Fruit fly (Drosophila melanogaster) whole organism, embryonic: ENCODE measurements around the gene CG17786.
A peak's percentile ranks its signal among the peaks of the same experiment; 100 is the strongest.

Experiments used
- ATbp ChIP-seq: fragments of 200-800 bp; sonication (Bioruptor generic); optimal IDR thresholded peaks from 2 replicates; lab custom pipeline; 2017; ENCODE audit warnings: missing biosample characterization, mild to moderate bottlenecking, missing genetic modification characterization, missing genetic modification reagents
- B-H2 ChIP-seq: fragments of 200-800 bp; sonication (Bioruptor generic); optimal IDR thresholded peaks from 2 replicates; lab custom pipeline; 2018; ENCODE audit warnings: missing biosample characterization, mild to moderate bottlenecking, missing genetic modification characterization
- Bdp1 ChIP-seq: fragments of 200-800 bp; sonication (Bioruptor generic); optimal IDR thresholded peaks from 3 replicates; lab custom pipeline; 2016; ENCODE audit warnings: missing biosample characterization, missing genetic modification characterization
- C15 ChIP-seq: fragments of 200-800 bp; sonication (Bioruptor generic); IDR thresholded peaks from 3 replicates; pipeline ENCODE4 v1.3.6; 2022; ENCODE audit warnings: missing biosample characterization, missing genetic modification characterization
- CG10147 ChIP-seq: fragments of 200-800 bp; sonication (Bioruptor generic); optimal IDR thresholded peaks from 2 replicates; lab custom pipeline; 2019; ENCODE audit warnings: missing biosample characterization, mild to moderate bottlenecking, missing genetic modification characterization, moderate library complexity
- CG10209 ChIP-seq: fragments of 200-800 bp; sonication (Bioruptor generic); optimal IDR thresholded peaks from 3 replicates; lab custom pipeline; 2017; ENCODE audit warnings: missing biosample characterization, mild to moderate bottlenecking, missing genetic modification characterization, missing genetic modification reagents
- CG10431 ChIP-seq: fragments of 200-800 bp; sonication (Bioruptor generic); optimal IDR thresholded peaks from 3 replicates; lab custom pipeline; 2018; ENCODE audit warnings: missing biosample characterization, mild to moderate bottlenecking, missing genetic modification characterization
- CG10462 ChIP-seq: fragments of 200-800 bp; sonication (Bioruptor generic); optimal IDR thresholded peaks from 2 replicates; lab custom pipeline; 2016; ENCODE audit warnings: missing biosample characterization, missing genetic modification characterization
- CG11247 ChIP-seq: fragments of 200-800 bp; sonication (Bioruptor generic); IDR thresholded peaks from 2 replicates; pipeline ENCODE4 v1.3.6; 2022; ENCODE audit warnings: missing biosample characterization, missing genetic modification characterization
- CG12299 ChIP-seq: fragments of 200-800 bp; sonication (Bioruptor generic); optimal IDR thresholded peaks from 2 replicates; lab custom pipeline; 2018; ENCODE audit warnings: missing biosample characterization, mild to moderate bottlenecking, missing genetic modification characterization
- CG1233 ChIP-seq: fragments of 200-800 bp; sonication (Bioruptor generic); optimal IDR thresholded peaks from 4 replicates; lab custom pipeline; 2018; ENCODE audit warnings: missing biosample characterization, mild to moderate bottlenecking, missing genetic modification characterization
- CG13424 ChIP-seq: fragments of 200-800 bp; sonication (Bioruptor generic); optimal IDR thresholded peaks from 2 replicates; lab custom pipeline; 2019; ENCODE audit warnings: missing biosample characterization, mild to moderate bottlenecking, missing genetic modification characterization, moderate library complexity
- CG14710 ChIP-seq: fragments of 200-800 bp; sonication (Bioruptor generic); optimal IDR thresholded peaks from 3 replicates; lab custom pipeline; 2019; ENCODE audit warnings: missing biosample characterization, mild to moderate bottlenecking, missing genetic modification characterization, moderate library complexity
- CG1529 ChIP-seq: fragments of 200-800 bp; sonication (Bioruptor generic); optimal IDR thresholded peaks from 3 replicates; lab custom pipeline; 2018; ENCODE audit warnings: missing biosample characterization, missing genetic modification characterization
- CG1603 ChIP-seq: fragments of 200-800 bp; sonication (Bioruptor generic); optimal IDR thresholded peaks from 2 replicates; lab custom pipeline; 2019; ENCODE audit warnings: missing biosample characterization, mild to moderate bottlenecking, missing genetic modification characterization, moderate library complexity
- CG17186 ChIP-seq: fragments of 200-800 bp; sonication (Bioruptor generic); optimal IDR thresholded peaks from 3 replicates; lab custom pipeline; 2017; ENCODE audit warnings: missing biosample characterization, missing genetic modification reagents, missing genetic modification characterization
- CG34224 ChIP-seq: fragments of 200-800 bp; sonication (Bioruptor generic); IDR thresholded peaks from 3 replicates; pipeline ENCODE4 v1.3.6; 2022; ENCODE audit warnings: missing biosample characterization, missing genetic modification characterization; ENCODE audit not compliant: partially characterized antibody
- CG3847 ChIP-seq: fragments of 200-800 bp; sonication (Bioruptor generic); IDR thresholded peaks from 2 replicates; pipeline ENCODE4 v1.3.6; 2022; ENCODE audit warnings: missing biosample characterization, missing genetic modification characterization
- CG4404 ChIP-seq: fragments of 200-800 bp; sonication (Bioruptor generic); IDR thresholded peaks from 2 replicates; pipeline ENCODE4 v1.3.6; 2022; ENCODE audit warnings: missing biosample characterization, missing genetic modification characterization
- CG4707 ChIP-seq: fragments of 200-800 bp; sonication (Bioruptor generic); optimal IDR thresholded peaks from 2 replicates; lab custom pipeline; 2018; ENCODE audit warnings: missing biosample characterization, mild to moderate bottlenecking, missing genetic modification characterization, moderate library complexity
- CG6791 ChIP-seq: fragments of 200-800 bp; sonication (Bioruptor generic); IDR thresholded peaks from 3 replicates; pipeline ENCODE4 v1.3.6; 2022; ENCODE audit warnings: missing biosample characterization, missing genetic modification characterization; ENCODE audit not compliant: partially characterized antibody
- CG7357 ChIP-seq: fragments of 200-800 bp; sonication (Bioruptor generic); IDR thresholded peaks from 3 replicates; pipeline ENCODE4 v1.3.6; 2022; ENCODE audit warnings: missing biosample characterization, missing genetic modification characterization
- CG7745 ChIP-seq: fragments of 200-800 bp; sonication (Bioruptor generic); optimal IDR thresholded peaks from 2 replicates; lab custom pipeline; 2018; ENCODE audit warnings: missing biosample characterization, mild to moderate bottlenecking, missing genetic modification characterization, moderate library complexity
- CG8089 ChIP-seq: fragments of 200-800 bp; sonication (Bioruptor generic); optimal IDR thresholded peaks from 3 replicates; lab custom pipeline; 2016; ENCODE audit warnings: missing biosample characterization, missing genetic modification characterization
- CG9727 ChIP-seq: fragments of 200-800 bp; sonication (Bioruptor generic); optimal IDR thresholded peaks from 3 replicates; lab custom pipeline; 2017; ENCODE audit warnings: missing biosample characterization, mild to moderate bottlenecking, missing genetic modification characterization
- CG9817 ChIP-seq: fragments of 200-800 bp; sonication (Bioruptor generic); optimal IDR thresholded peaks from 2 replicates; lab custom pipeline; 2018; ENCODE audit warnings: missing biosample characterization, mild to moderate bottlenecking, missing genetic modification characterization, moderate library complexity
- Elba2 ChIP-seq: fragments of 200-800 bp; sonication (Bioruptor generic); optimal IDR thresholded peaks from 3 replicates; lab custom pipeline; 2016; ENCODE audit warnings: missing biosample characterization, missing genetic modification characterization
- HLHmδ ChIP-seq: fragments of 200-800 bp; sonication (Bioruptor generic); optimal IDR thresholded peaks from 2 replicates; lab custom pipeline; 2018; ENCODE audit warnings: missing biosample characterization, mild to moderate bottlenecking, missing genetic modification characterization, moderate library complexity
- Hand ChIP-seq: fragments of 200-800 bp; sonication (Bioruptor generic); optimal IDR thresholded peaks from 2 replicates; lab custom pipeline; 2017; ENCODE audit warnings: mild to moderate bottlenecking, missing biosample characterization, missing genetic modification reagents, missing genetic modification characterization
- HmgD ChIP-seq: fragments of 200-800 bp; sonication (Bioruptor generic); optimal IDR thresholded peaks from 3 replicates; lab custom pipeline; 2016; ENCODE audit warnings: missing biosample characterization, missing genetic modification characterization
- NFAT ChIP-seq: fragments of 200-800 bp; sonication (Bioruptor generic); IDR thresholded peaks from 2 replicates; pipeline ENCODE4 v1.3.6; 2022; ENCODE audit warnings: missing biosample characterization, missing genetic modification characterization
- Optix ChIP-seq: fragments of 200-800 bp; sonication (Bioruptor generic); IDR thresholded peaks from 3 replicates; pipeline ENCODE4 v1.3.6; 2022; ENCODE audit warnings: missing biosample characterization, missing genetic modification characterization
- Pdp1 ChIP-seq, 2 experiments: fragments of 200-800 bp; sonication (Bioruptor generic); optimal IDR thresholded peaks; 3 replicates each; lab custom pipeline; 2016; ENCODE audit warnings: missing biosample characterization in 2 of 2, missing genetic modification characterization in 2 of 2, mild to moderate bottlenecking in 1 of 2, moderate library complexity in 1 of 2
- Rfx ChIP-seq: fragments of 200-800 bp; sonication (Bioruptor generic); IDR thresholded peaks from 2 replicates; pipeline ENCODE4 v1.3.6; 2022; ENCODE audit warnings: missing biosample characterization, missing genetic modification characterization
- Side ChIP-seq: fragments of 200-800 bp; sonication (Bioruptor generic); optimal IDR thresholded peaks from 2 replicates; lab custom pipeline; 2016; ENCODE audit warnings: missing biosample characterization, missing genetic modification characterization
- bbx ChIP-seq: fragments of 200-800 bp; sonication (Bioruptor generic); IDR thresholded peaks from 2 replicates; pipeline ENCODE4 v1.3.6; 2022; ENCODE audit warnings: missing biosample characterization, missing genetic modification characterization; ENCODE audit not compliant: partially characterized antibody
- crol ChIP-seq: fragments of 200-800 bp; sonication (Bioruptor generic); IDR thresholded peaks from 2 replicates; pipeline ENCODE4 v1.3.6; 2022; ENCODE audit warnings: missing biosample characterization, missing genetic modification characterization
- crp ChIP-seq, 2 experiments: fragments of 200-800 bp; sonication (Bioruptor generic); optimal IDR thresholded peaks; 2 replicates in 1 of 2; 3 replicates in 1 of 2; lab custom pipeline; 2017; ENCODE audit warnings: missing biosample characterization in 2 of 2, missing genetic modification characterization in 2 of 2, mild to moderate bottlenecking in 1 of 2, moderate library complexity in 1 of 2
- dan ChIP-seq: fragments of 200-800 bp; sonication (Bioruptor generic); IDR thresholded peaks from 2 replicates; pipeline ENCODE4 v1.3.6; 2022; ENCODE audit warnings: missing biosample characterization, missing genetic modification characterization
- danr ChIP-seq: fragments of 200-800 bp; sonication (Bioruptor generic); IDR thresholded peaks from 2 replicates; pipeline ENCODE4 v1.3.6; 2022; ENCODE audit warnings: missing biosample characterization, missing genetic modification characterization
- dimm ChIP-seq: fragments of 200-800 bp; sonication (Bioruptor generic); IDR thresholded peaks from 2 replicates; pipeline ENCODE4 v1.3.6; 2022; ENCODE audit warnings: missing biosample characterization, missing genetic modification characterization
- eyg ChIP-seq: fragments of 200-800 bp; sonication (Bioruptor generic); optimal IDR thresholded peaks from 3 replicates; lab custom pipeline; 2016; ENCODE audit warnings: missing biosample characterization, missing genetic modification characterization
- gce ChIP-seq: fragments of 200-800 bp; sonication (Bioruptor generic); IDR thresholded peaks from 3 replicates; pipeline ENCODE4 v1.3.6; 2022; ENCODE audit warnings: missing biosample characterization, missing genetic modification characterization
- knrl ChIP-seq: fragments of 200-800 bp; sonication (Bioruptor generic); IDR thresholded peaks from 3 replicates; pipeline ENCODE4 v1.3.6; 2022; ENCODE audit warnings: missing biosample characterization, missing genetic modification characterization; ENCODE audit not compliant: partially characterized antibody
- nerfin-1 ChIP-seq: fragments of 200-800 bp; sonication (Bioruptor generic); optimal IDR thresholded peaks from 3 replicates; lab custom pipeline; 2019; ENCODE audit warnings: missing biosample characterization, mild to moderate bottlenecking, missing genetic modification characterization, moderate library complexity
- peb ChIP-seq: fragments of 200-800 bp; sonication (Bioruptor generic); IDR thresholded peaks from 2 replicates; pipeline ENCODE4 v1.3.6; 2022; ENCODE audit warnings: missing biosample characterization, missing genetic modification characterization
- pho ChIP-seq: fragments of 200-800 bp; sonication (Bioruptor generic); optimal IDR thresholded peaks from 2 replicates; lab custom pipeline; 2016; ENCODE audit warnings: missing biosample characterization, missing genetic modification characterization
- scrt ChIP-seq: fragments of 200-800 bp; sonication (Bioruptor generic); optimal IDR thresholded peaks from 2 replicates; lab custom pipeline; 2018; ENCODE audit warnings: missing biosample characterization, mild to moderate bottlenecking, missing genetic modification characterization, moderate library complexity
- sob ChIP-seq: fragments of 200-800 bp; sonication (Bioruptor generic); IDR thresholded peaks from 2 replicates; pipeline ENCODE4 v1.3.6; 2022; ENCODE audit warnings: missing biosample characterization, missing genetic modification characterization
- ssp ChIP-seq: fragments of 200-800 bp; sonication (Bioruptor generic); IDR thresholded peaks from 2 replicates; pipeline ENCODE4 v1.3.6; 2022; ENCODE audit warnings: missing biosample characterization, missing genetic modification characterization
- ttk ChIP-seq: fragments of 200-800 bp; sonication (Bioruptor generic); IDR thresholded peaks from 2 replicates; pipeline ENCODE4 v2.1.2; 2022; ENCODE audit warnings: missing biosample characterization, missing genetic modification characterization

CG17786 gene

dm6 chr3R:24226744-24227143 is 8.2 kb upstream of the CG17786 start, which contains the start of the genes Spps and CG13609 (continued):
- TF ChIP-seq crp (GFP tag; optimal IDR thresholded peaks at IDR 0.05; lab: Kevin White, UChicago) (peak in 1 of 2 experiments; percentile 1), CG10147 (GFP tag; lab: Kevin White, UChicago) (no peak), knrl (peak; percentile 85), eyg (no peak), dan (GFP tag; lab: Robert Waterston, UW) (no peak), Rfx (peak; percentile 66), CG10209 (no peak), CG4707 (no peak), Bdp1 (GFP tag; lab: Kevin White, UChicago) (no peak), Hand (no peak), CG17186 (GFP tag; lab: Kevin White, UChicago) (peak; percentile 67), Pdp1 (GFP tag; optimal IDR thresholded peaks at IDR 0.05; lab: Kevin White, UChicago) (peak in 1 of 2 experiments; percentile 12), gce (GFP tag; lab: Robert Waterston, UW) (no peak), B-H2 (GFP tag; lab: Kevin White, UChicago) (peak; percentile 59), CG10431 (GFP tag; lab: Kevin White, UChicago) (peak; percentile 46), CG13424 (no peak), CG9727 (GFP tag; lab: Kevin White, UChicago) (no peak), pho (GFP tag; lab: Kevin White, UChicago) (no peak), CG4404 (no peak), CG1233 (GFP tag; lab: Kevin White, UChicago) (no peak), CG11247 (GFP tag; lab: Robert Waterston, UW) (no peak), nerfin-1 (tag; lab: Kevin White, UChicago) (peak; percentile 53), scrt (GFP tag; lab: Kevin White, UChicago) (no peak), dimm (no peak), CG1603 (tag; lab: Kevin White, UChicago) (peak; percentile 85), CG8089 (no peak), CG6791 (GFP tag; lab: Robert Waterston, UW) (peak; percentile 95), danr (no peak), HLHmδ (GFP tag; lab: Kevin White, UChicago) (peak; percentile 2), CG3847 (GFP tag; lab: Robert Waterston, UW) (peak; percentile 47), Elba2 (GFP tag; lab: Kevin White, UChicago) (no peak), ssp (no peak), CG7745 (tag; lab: Kevin White, UChicago) (no peak), crol (no peak), Optix (GFP tag; lab: Robert Waterston, UW) (no peak), CG34224 (GFP tag; lab: Robert Waterston, UW) (peak; percentile 99), C15 (no peak), CG7357 (GFP tag; lab: Robert Waterston, UW) (no peak), CG10462 (GFP tag; lab: Kevin White, UChicago) (no peak), HmgD (GFP tag; lab: Kevin White, UChicago) (peak; percentile 18), sob (GFP tag; lab: Robert Waterston, UW) (peak; percentile 47; the same call in 1 of the 2 replicates), CG1529 (GFP tag; lab: Kevin White, UChicago) (no peak), peb (GFP tag; lab: Robert Waterston, UW) (no peak), ATbp (GFP tag; lab: Kevin White, UChicago) (no peak), CG12299 (tag; lab: Kevin White, UChicago) (no peak), Side (GFP tag; lab: Kevin White, UChicago) (peak; percentile 7), CG14710 (tag; lab: Kevin White, UChicago) (peak; percentile 37), bbx (GFP tag; lab: Robert Waterston, UW) (peak; percentile 98), NFAT (GFP tag; lab: Robert Waterston, UW) (no peak), ttk (no peak), CG9817 (tag; lab: Kevin White, UChicago) (no peak)
